Fruit fly (Drosophila melanogaster) whole organism, embryonic: ENCODE data around the gene ND-B18.

ENCODE experiments used
- BtbVII ChIP-seq: fragments of 200-800 bp; sonication (Bioruptor generic); optimal IDR thresholded peaks from 3 replicates; lab custom pipeline; 2017; ENCODE audit warnings: missing biosample characterization, mild to moderate bottlenecking, missing genetic modification characterization
- CG10543 ChIP-seq: fragments of 200-800 bp; sonication (Bioruptor generic); optimal IDR thresholded peaks from 3 replicates; lab custom pipeline; 2017; ENCODE audit warnings: missing biosample characterization, mild to moderate bottlenecking, missing genetic modification characterization, moderate library complexity
- CG11456 ChIP-seq: fragments of 200-800 bp; sonication (Bioruptor generic); IDR thresholded peaks from 3 replicates; pipeline ENCODE4 v1.3.6; 2022; ENCODE audit warnings: missing biosample characterization, missing genetic modification characterization
- CG11504 ChIP-seq: fragments of 200-800 bp; sonication (Bioruptor generic); optimal IDR thresholded peaks from 3 replicates; lab custom pipeline; 2019; ENCODE audit warnings: missing biosample characterization, mild to moderate bottlenecking, missing genetic modification characterization, moderate library complexity
- CG11723 ChIP-seq: fragments of 200-800 bp; sonication (Bioruptor generic); optimal IDR thresholded peaks from 2 replicates; lab custom pipeline; 2017; ENCODE audit warnings: missing biosample characterization, mild to moderate bottlenecking, missing genetic modification characterization
- CG12219 ChIP-seq: fragments of 200-800 bp; sonication (Bioruptor generic); optimal IDR thresholded peaks from 3 replicates; lab custom pipeline; 2018; ENCODE audit warnings: missing biosample characterization, mild to moderate bottlenecking, missing genetic modification characterization
- CG12659 ChIP-seq: fragments of 200-800 bp; sonication (Bioruptor generic); optimal IDR thresholded peaks from 3 replicates; lab custom pipeline; 2017; ENCODE audit warnings: mild to moderate bottlenecking, missing biosample characterization, missing genetic modification reagents, missing genetic modification characterization
- CG13775 ChIP-seq: fragments of 200-800 bp; sonication (Bioruptor generic); optimal IDR thresholded peaks from 3 replicates; lab custom pipeline; 2017; ENCODE audit warnings: missing biosample characterization, mild to moderate bottlenecking, missing genetic modification characterization
- CG14860 ChIP-seq: fragments of 200-800 bp; sonication (Bioruptor generic); IDR thresholded peaks from 3 replicates; pipeline ENCODE4 v1.3.6; 2022; ENCODE audit warnings: missing biosample characterization, missing genetic modification characterization; ENCODE audit not compliant: partially characterized antibody
- CG16863 ChIP-seq: fragments of 200-800 bp; sonication (Bioruptor generic); optimal IDR thresholded peaks from 3 replicates; lab custom pipeline; 2016; ENCODE audit warnings: missing biosample characterization, missing genetic modification characterization
- CG17802 ChIP-seq: fragments of 200-800 bp; sonication (Bioruptor generic); optimal IDR thresholded peaks from 2 replicates; lab custom pipeline; 2018; ENCODE audit warnings: missing biosample characterization, mild to moderate bottlenecking, missing genetic modification characterization, moderate library complexity
- CG32772 ChIP-seq: fragments of 200-800 bp; sonication (Bioruptor generic); IDR thresholded peaks from 2 replicates; pipeline ENCODE4 v1.3.6; 2022; ENCODE audit warnings: missing biosample characterization, missing genetic modification characterization
- CG34376 ChIP-seq: fragments of 200-800 bp; sonication (Bioruptor generic); optimal IDR thresholded peaks from 2 replicates; lab custom pipeline; 2018; ENCODE audit warnings: missing biosample characterization, mild to moderate bottlenecking, missing genetic modification characterization
- CG3726 ChIP-seq: fragments of 200-800 bp; sonication (Bioruptor generic); IDR thresholded peaks from 3 replicates; pipeline ENCODE4, ENCODE4 v1.3.6; 2022; ENCODE audit warnings: missing biosample characterization, missing genetic modification characterization
- CG4424 ChIP-seq: fragments of 200-800 bp; sonication (Bioruptor generic); optimal IDR thresholded peaks from 3 replicates; lab custom pipeline; 2016; ENCODE audit warnings: missing biosample characterization, missing genetic modification characterization
- CG6854 ChIP-seq: fragments of 200-800 bp; sonication (Bioruptor generic); optimal IDR thresholded peaks from 3 replicates; lab custom pipeline; 2017; ENCODE audit warnings: missing biosample characterization, mild to moderate bottlenecking, missing genetic modification characterization
- CG7987 ChIP-seq: fragments of 200-800 bp; sonication (Bioruptor generic); optimal IDR thresholded peaks from 2 replicates; lab custom pipeline; 2018; ENCODE audit warnings: missing biosample characterization, mild to moderate bottlenecking, missing genetic modification characterization, moderate library complexity
- CG8388 ChIP-seq: fragments of 200-800 bp; sonication (Bioruptor generic); optimal IDR thresholded peaks from 2 replicates; lab custom pipeline; 2019; ENCODE audit warnings: missing biosample characterization, mild to moderate bottlenecking, missing genetic modification characterization, moderate library complexity
- CG9215 ChIP-seq: fragments of 200-800 bp; sonication (Bioruptor generic); IDR thresholded peaks from 2 replicates; pipeline ENCODE4 v1.3.6; 2022; ENCODE audit warnings: missing biosample characterization, missing genetic modification characterization
- CG9817 ChIP-seq: fragments of 200-800 bp; sonication (Bioruptor generic); optimal IDR thresholded peaks from 2 replicates; lab custom pipeline; 2018; ENCODE audit warnings: missing biosample characterization, mild to moderate bottlenecking, missing genetic modification characterization, moderate library complexity
- Dll ChIP-seq: fragments of 200-800 bp; sonication (Bioruptor generic); IDR thresholded peaks from 4 replicates; pipeline ENCODE4 v1.3.6; 2022; ENCODE audit warnings: missing biosample characterization, missing genetic modification characterization; ENCODE audit not compliant: partially characterized antibody
- Ets65A ChIP-seq: fragments of 200-800 bp; sonication (Bioruptor generic); peaks from one replicate; lab custom pipeline; 2016; ENCODE audit warnings: missing biosample characterization, missing genetic modification characterization
- Hr3 ChIP-seq: fragments of 200-800 bp; sonication (Bioruptor generic); optimal IDR thresholded peaks from 3 replicates; lab custom pipeline; 2016; ENCODE audit warnings: missing biosample characterization, missing genetic modification characterization
- NC2β ChIP-seq: fragments of 200-800 bp; sonication (Bioruptor generic); optimal IDR thresholded peaks from 2 replicates; lab custom pipeline; 2016; ENCODE audit warnings: missing biosample characterization, missing genetic modification characterization
- Optix ChIP-seq: fragments of 200-800 bp; sonication (Bioruptor generic); IDR thresholded peaks from 3 replicates; pipeline ENCODE4 v1.3.6; 2022; ENCODE audit warnings: missing biosample characterization, missing genetic modification characterization
- Rfx ChIP-seq: fragments of 200-800 bp; sonication (Bioruptor generic); IDR thresholded peaks from 2 replicates; pipeline ENCODE4 v1.3.6; 2022; ENCODE audit warnings: missing biosample characterization, missing genetic modification characterization
- Sox102F ChIP-seq: fragments of 200-800 bp; sonication (Bioruptor generic); optimal IDR thresholded peaks from 2 replicates; lab custom pipeline; 2018; ENCODE audit warnings: missing biosample characterization, mild to moderate bottlenecking, missing genetic modification characterization, moderate library complexity
- Usf ChIP-seq: fragments of 200-800 bp; sonication (Bioruptor generic); optimal IDR thresholded peaks from 2 replicates; lab custom pipeline; 2017; ENCODE audit warnings: missing genotype, missing biosample characterization, missing genetic modification characterization
- Xrp1 ChIP-seq: fragments of 200-800 bp; sonication (Bioruptor generic); IDR thresholded peaks from 2 replicates; pipeline ENCODE4 v1.3.6; 2022; ENCODE audit warnings: missing biosample characterization, missing genetic modification characterization
- YL-1 ChIP-seq: fragments of 200-800 bp; sonication (Bioruptor generic); optimal IDR thresholded peaks from 3 replicates; lab custom pipeline; 2017; ENCODE audit warnings: missing biosample characterization, mild to moderate bottlenecking, missing genetic modification characterization
- ab ChIP-seq: fragments of 200-800 bp; sonication (Bioruptor generic); optimal IDR thresholded peaks from 2 replicates; lab custom pipeline; 2016; ENCODE audit warnings: missing biosample characterization, missing genetic modification characterization
- al ChIP-seq: fragments of 200-800 bp; sonication (Bioruptor generic); IDR thresholded peaks from 2 replicates; pipeline ENCODE4 v1.3.6; 2022; ENCODE audit warnings: missing biosample characterization, missing genetic modification characterization
- cad ChIP-seq: fragments of >200 bp; optimal IDR thresholded peaks from 2 replicates; lab custom pipeline; 2017; ENCODE audit warnings: missing biosample characterization, missing genetic modification characterization
- chinmo ChIP-seq: fragments of 200-800 bp; sonication (Bioruptor generic); IDR thresholded peaks from 4 replicates; pipeline ENCODE4 v1.3.6; 2022; ENCODE audit warnings: missing biosample characterization, missing genetic modification characterization; ENCODE audit not compliant: partially characterized antibody
- dysf ChIP-seq: fragments of 200-800 bp; sonication (Bioruptor generic); IDR thresholded peaks from 3 replicates; pipeline ENCODE4 v1.3.6; 2022; ENCODE audit warnings: missing biosample characterization, missing genetic modification characterization
- fd102C ChIP-seq: fragments of 200-800 bp; sonication (Bioruptor generic); optimal IDR thresholded peaks from 2 replicates; lab custom pipeline; 2018; ENCODE audit warnings: missing biosample characterization, mild to moderate bottlenecking, missing genetic modification characterization, moderate library complexity
- fd64A ChIP-seq: fragments of 200-800 bp; sonication (Bioruptor generic); optimal IDR thresholded peaks from 3 replicates; lab custom pipeline; 2018; ENCODE audit warnings: missing biosample characterization, mild to moderate bottlenecking, missing genetic modification characterization
- h ChIP-seq: fragments of >200 bp; optimal IDR thresholded peaks from 2 replicates; lab custom pipeline; 2017
- her ChIP-seq: fragments of 200-800 bp; sonication (Bioruptor generic); optimal IDR thresholded peaks from 2 replicates; lab custom pipeline; 2016; ENCODE audit warnings: missing biosample characterization, missing genetic modification characterization
- lmd ChIP-seq: fragments of 200-800 bp; sonication (Bioruptor generic); IDR thresholded peaks from 2 replicates; pipeline ENCODE4 v1.3.6; 2022; ENCODE audit warnings: missing biosample characterization, missing genetic modification characterization
- onecut ChIP-seq: fragments of 200-800 bp; sonication (Bioruptor generic); IDR thresholded peaks from 2 replicates; pipeline ENCODE4 v1.3.6; 2022; ENCODE audit warnings: missing biosample characterization, missing genetic modification characterization
- p53 ChIP-seq: fragments of 200-800 bp; sonication (Bioruptor generic); optimal IDR thresholded peaks from 2 replicates; lab custom pipeline; 2016; ENCODE audit warnings: missing biosample characterization, missing genetic modification characterization
- pum ChIP-seq: fragments of 200-800 bp; sonication (Bioruptor generic); optimal IDR thresholded peaks from 2 replicates; lab custom pipeline; 2016; ENCODE audit warnings: missing biosample characterization, missing genetic modification characterization
- ro ChIP-seq: fragments of 200-800 bp; sonication (Bioruptor generic); IDR thresholded peaks from 2 replicates; pipeline ENCODE4 v1.3.6; 2022; ENCODE audit warnings: missing biosample characterization, missing genetic modification characterization
- scrt ChIP-seq: fragments of 200-800 bp; sonication (Bioruptor generic); optimal IDR thresholded peaks from 2 replicates; lab custom pipeline; 2018; ENCODE audit warnings: missing biosample characterization, mild to moderate bottlenecking, missing genetic modification characterization, moderate library complexity
- sim ChIP-seq: fragments of 200-800 bp; sonication (Bioruptor generic); IDR thresholded peaks from 2 replicates; pipeline ENCODE4 v1.3.6; 2022; ENCODE audit warnings: missing biosample characterization, missing genetic modification characterization
- slp2 ChIP-seq: fragments of 200-800 bp; sonication (Bioruptor generic); optimal IDR thresholded peaks from 2 replicates; lab custom pipeline; 2016; ENCODE audit warnings: missing biosample characterization, missing genetic modification characterization
- sna ChIP-seq: fragments of 200-800 bp; sonication (Bioruptor generic); IDR thresholded peaks from 2 replicates; pipeline ENCODE4 v1.3.6; 2022; ENCODE audit warnings: missing biosample characterization, missing genetic modification characterization; ENCODE audit not compliant: partially characterized antibody
- tll ChIP-seq, 2 experiments: fragments of 200-800 bp in 1 of 2; fragments of >200 bp in 1 of 2; sonication (Bioruptor generic) in 1 of 2; optimal IDR thresholded peaks; 2 replicates each; lab custom pipeline; 2017 to 2019; ENCODE audit warnings: missing biosample characterization in 2 of 2, missing genetic modification characterization in 2 of 2, mild to moderate bottlenecking in 1 of 2, moderate library complexity in 1 of 2
- trh ChIP-seq: fragments of 200-800 bp; sonication (Bioruptor generic); optimal IDR thresholded peaks from 2 replicates; lab custom pipeline; 2016; ENCODE audit warnings: missing biosample characterization, missing genetic modification characterization

Gene ND-B18

DNA sequence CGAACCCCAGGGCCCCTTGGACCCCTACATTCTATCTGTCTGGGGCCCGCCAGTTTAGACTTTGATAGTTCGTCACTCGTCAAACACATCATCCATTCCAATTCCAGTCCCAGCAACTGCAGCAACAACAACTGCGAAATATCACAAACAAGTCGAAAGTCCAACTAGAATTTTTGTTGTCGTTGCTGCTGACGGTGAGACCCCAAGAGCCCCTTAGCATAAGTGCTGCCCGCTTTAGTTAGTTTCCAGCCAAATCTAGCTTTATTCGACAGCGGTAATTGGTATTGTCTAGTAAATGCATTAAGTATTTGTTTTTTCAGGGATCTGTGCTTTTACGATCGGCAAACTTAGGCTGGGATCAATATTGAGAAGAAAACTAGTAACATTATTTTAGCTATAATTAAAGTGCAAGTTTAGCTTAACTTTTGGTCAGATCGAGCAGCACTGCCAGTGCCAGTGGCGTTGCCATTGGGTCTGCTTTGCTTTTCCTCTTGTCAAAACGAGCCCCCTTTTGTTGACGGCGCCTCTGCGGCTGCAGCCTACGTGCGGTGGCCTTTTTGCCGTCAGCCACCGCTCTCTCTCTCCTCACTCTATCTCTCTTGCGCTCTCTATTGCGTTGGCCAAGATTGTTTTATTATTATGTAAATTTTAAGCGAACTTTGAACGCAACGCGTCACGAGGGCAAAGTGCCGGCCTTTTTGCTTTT, 11.3 kb downstream of the ND-B18 start (continued):
- TF ChIP-seq her (GFP tag; lab: Kevin White, UChicago) (peak; percentile 94), Sox102F (peak; percentile 85), tll (GFP tag; optimal IDR thresholded peaks at IDR 0.05; lab: Kevin White, UChicago) (no peak), p53 (peak; percentile 86), CG32772 (GFP tag; lab: Robert Waterston, UW) (peak; percentile 84), h (lab: Kevin White, UChicago) (no peak), Dll (no peak), fd64A (peak; percentile 48), sim (0 out of 2 replicates have a peak, but pooled peaks have one; percentile 4), YL-1 (GFP tag; lab: Kevin White, UChicago) (peak; percentile 26), CG4424 (GFP tag; lab: Kevin White, UChicago) (peak; percentile 90), Rfx (peak; percentile 97), Ets65A (GFP tag; lab: Kevin White, UChicago) (peak; percentile 99), CG14860 (GFP tag; lab: Robert Waterston, UW) (no peak), CG7987 (GFP tag; lab: Kevin White, UChicago) (peak; percentile 77), al (GFP tag; lab: Robert Waterston, UW) (peak; percentile 85), CG8388 (peak; percentile 78), CG12219 (GFP tag; lab: Kevin White, UChicago) (peak; percentile 85), lmd (GFP tag; lab: Robert Waterston, UW) (peak; percentile 91), CG34376 (GFP tag; lab: Kevin White, UChicago) (peak; percentile 95), Hr3 (peak; percentile 90), dysf (GFP tag; lab: Robert Waterston, UW) (peak; percentile 93), Usf (GFP tag; lab: Kevin White, UChicago) (peak; percentile 67), trh (GFP tag; lab: Kevin White, UChicago) (peak; percentile 64), CG12659 (GFP tag; lab: Kevin White, UChicago) (peak; percentile 92), CG9817 (peak; percentile 86), cad (GFP tag; lab: Kevin White, UChicago) (no peak), CG10543 (peak; percentile 95), CG17802 (tag; lab: Kevin White, UChicago) (peak; percentile 52), CG6854 (GFP tag; lab: Kevin White, UChicago) (peak; percentile 83), BtbVII (GFP tag; lab: Kevin White, UChicago) (peak; percentile 86), chinmo (GFP tag; lab: Robert Waterston, UW) (peak; percentile 73; the same call in 2 of the 4 replicates), slp2 (GFP tag; lab: Kevin White, UChicago) (peak; percentile 89), ab (GFP tag; lab: Kevin White, UChicago) (peak; percentile 83), sna (GFP tag; lab: Robert Waterston, UW) (no peak), scrt (GFP tag; lab: Kevin White, UChicago) (peak; percentile 76), onecut (GFP tag; lab: Robert Waterston, UW) (peak; percentile 94), Xrp1 (GFP tag; lab: Robert Waterston, UW) (peak; percentile 88), fd102C (GFP tag; lab: Kevin White, UChicago) (no peak), CG3726 (GFP tag; lab: Robert Waterston, UW) (peak; percentile 64; the same call in 1 of the 3 replicates), ro (peak; percentile 80), CG11504 (tag; lab: Kevin White, UChicago) (peak; percentile 91), pum (GFP tag; lab: Kevin White, UChicago) (peak; percentile 91), CG13775 (GFP tag; lab: Kevin White, UChicago) (peak; percentile 86), CG11456 (GFP tag; lab: Robert Waterston, UW) (peak; percentile 96), CG16863 (GFP tag; lab: Kevin White, UChicago) (peak; percentile 88), CG11723 (GFP tag; lab: Kevin White, UChicago) (peak; percentile 85), NC2β (GFP tag; lab: Kevin White, UChicago) (peak; percentile 92), CG9215 (GFP tag; lab: Robert Waterston, UW) (peak; percentile 81), Optix (GFP tag; lab: Robert Waterston, UW) (peak; percentile 80)
